Fruit fly (Drosophila melanogaster) whole organism, embryonic: ENCODE measurements around the gene St2.

Source experiments
- Ada2b ChIP-seq: fragments of 200-800 bp; sonication (Bioruptor generic); IDR thresholded peaks from 2 replicates; pipeline ENCODE4 v1.3.6; 2022; ENCODE audit warnings: missing biosample characterization, missing genetic modification characterization
- Aef1 ChIP-seq: fragments of 200-800 bp; sonication (Bioruptor generic); IDR thresholded peaks from 3 replicates; pipeline ENCODE4 v1.3.6; 2022; ENCODE audit warnings: missing biosample characterization, missing genetic modification characterization
- C15 ChIP-seq: fragments of 200-800 bp; sonication (Bioruptor generic); IDR thresholded peaks from 3 replicates; pipeline ENCODE4 v1.3.6; 2022; ENCODE audit warnings: missing biosample characterization, missing genetic modification characterization
- CG10565 ChIP-seq: fragments of 200-800 bp; sonication (Bioruptor generic); optimal IDR thresholded peaks from 3 replicates; lab custom pipeline; 2016; ENCODE audit warnings: missing biosample characterization, mild to moderate bottlenecking, missing genetic modification characterization
- CG10959 ChIP-seq: fragments of 200-800 bp; sonication (Bioruptor generic); IDR thresholded peaks from 2 replicates; pipeline ENCODE4 v1.3.6; 2022; ENCODE audit warnings: missing biosample characterization, missing genetic modification characterization
- CG12219 ChIP-seq: fragments of 200-800 bp; sonication (Bioruptor generic); optimal IDR thresholded peaks from 3 replicates; lab custom pipeline; 2018; ENCODE audit warnings: missing biosample characterization, mild to moderate bottlenecking, missing genetic modification characterization
- CG15514 ChIP-seq: fragments of 200-800 bp; sonication (Bioruptor generic); optimal IDR thresholded peaks from 3 replicates; lab custom pipeline; 2017; ENCODE audit warnings: missing biosample characterization, missing genetic modification characterization, mild to moderate bottlenecking, moderate library complexity, missing genetic modification reagents
- CG16863 ChIP-seq: fragments of 200-800 bp; sonication (Bioruptor generic); optimal IDR thresholded peaks from 3 replicates; lab custom pipeline; 2016; ENCODE audit warnings: missing biosample characterization, missing genetic modification characterization
- CG2712 ChIP-seq: fragments of 200-800 bp; optimal IDR thresholded peaks from 3 replicates; lab custom pipeline; 2019; ENCODE audit warnings: missing biosample characterization, mild to moderate bottlenecking, missing genetic modification characterization, moderate library complexity
- CG3065 ChIP-seq: fragments of 200-800 bp; sonication (Bioruptor generic); optimal IDR thresholded peaks from 2 replicates; lab custom pipeline; 2016; ENCODE audit warnings: missing biosample characterization, missing genetic modification characterization
- CG32767 ChIP-seq: fragments of 200-800 bp; sonication (Bioruptor generic); IDR thresholded peaks from 2 replicates; pipeline ENCODE4 v1.3.6; 2022; ENCODE audit warnings: missing biosample characterization, missing genetic modification characterization
- CG33557 ChIP-seq: fragments of 200-800 bp; sonication (Bioruptor generic); optimal IDR thresholded peaks from 2 replicates; lab custom pipeline; 2019; ENCODE audit warnings: missing biosample characterization, mild to moderate bottlenecking, missing genetic modification characterization, moderate library complexity
- CG3838 ChIP-seq: fragments of 200-800 bp; sonication (Bioruptor generic); optimal IDR thresholded peaks from 3 replicates; lab custom pipeline; 2016; ENCODE audit warnings: missing biosample characterization, missing genetic modification characterization
- CG42726 ChIP-seq: fragments of 200-800 bp; sonication (Bioruptor generic); IDR thresholded peaks from 2 replicates; pipeline ENCODE4 v1.3.6; 2022; ENCODE audit warnings: missing biosample characterization, missing genetic modification characterization; ENCODE audit not compliant: partially characterized antibody
- CG4424 ChIP-seq: fragments of 200-800 bp; sonication (Bioruptor generic); optimal IDR thresholded peaks from 3 replicates; lab custom pipeline; 2016; ENCODE audit warnings: missing biosample characterization, missing genetic modification characterization
- CG6175 ChIP-seq: fragments of 200-800 bp; sonication (Bioruptor generic); IDR thresholded peaks from 3 replicates; pipeline ENCODE4 v1.3.6; 2022; ENCODE audit warnings: missing biosample characterization, missing genetic modification characterization
- CG6254 ChIP-seq: fragments of 200-800 bp; sonication (Bioruptor generic); optimal IDR thresholded peaks from 3 replicates; lab custom pipeline; 2017; ENCODE audit warnings: mild to moderate bottlenecking, missing biosample characterization, missing genetic modification reagents, missing genetic modification characterization
- CG7556 ChIP-seq: fragments of 200-800 bp; sonication (Bioruptor generic); optimal IDR thresholded peaks from 2 replicates; lab custom pipeline; 2017; ENCODE audit warnings: missing biosample characterization, mild to moderate bottlenecking, missing genetic modification characterization
- CG9727 ChIP-seq: fragments of 200-800 bp; sonication (Bioruptor generic); optimal IDR thresholded peaks from 3 replicates; lab custom pipeline; 2017; ENCODE audit warnings: missing biosample characterization, mild to moderate bottlenecking, missing genetic modification characterization
- Dfd ChIP-seq, 2 experiments: fragments of >200 bp; optimal IDR thresholded peaks; 2 replicates each; lab custom pipeline; 2017; ENCODE audit warnings: missing biosample characterization in 2 of 2, missing genetic modification characterization in 2 of 2
- Dip3 ChIP-seq: fragments of 200-800 bp; sonication (Bioruptor generic); optimal IDR thresholded peaks from 3 replicates; lab custom pipeline; 2016; ENCODE audit warnings: missing biosample characterization, missing genetic modification characterization
- MTF-1 ChIP-seq: fragments of 200-800 bp; sonication (Bioruptor generic); optimal IDR thresholded peaks from 2 replicates; lab custom pipeline; 2018; ENCODE audit warnings: missing biosample characterization, mild to moderate bottlenecking, missing genetic modification characterization, borderline replicate concordance
- Rx ChIP-seq: fragments of 200-800 bp; sonication (Bioruptor generic); IDR thresholded peaks from 2 replicates; pipeline ENCODE4 v1.3.6; 2022; ENCODE audit warnings: missing biosample characterization, missing genetic modification characterization
- Vsx1 ChIP-seq: fragments of 200-800 bp; sonication (Bioruptor generic); optimal IDR thresholded peaks from 2 replicates; lab custom pipeline; 2017; ENCODE audit warnings: missing biosample characterization, mild to moderate bottlenecking, missing genetic modification characterization, missing genetic modification reagents
- ato ChIP-seq: fragments of 200-800 bp; sonication (Bioruptor generic); IDR thresholded peaks from 2 replicates; pipeline ENCODE4 v1.3.6; 2022; ENCODE audit warnings: missing biosample characterization, missing genetic modification characterization; ENCODE audit not compliant: partially characterized antibody
- br ChIP-seq: fragments of >200 bp; optimal IDR thresholded peaks from 2 replicates; lab custom pipeline; 2017
- dmrt11E ChIP-seq: fragments of 200-800 bp; sonication (Bioruptor generic); optimal IDR thresholded peaks from 3 replicates; lab custom pipeline; 2018; ENCODE audit warnings: missing biosample characterization, mild to moderate bottlenecking, missing genetic modification characterization, moderate library complexity
- esg ChIP-seq: fragments of 200-800 bp; sonication (Bioruptor generic); conservative IDR thresholded peaks from 2 replicates; pipeline ENCODE4 v1.3.6; 2022; ENCODE audit warnings: missing biosample characterization, missing genetic modification characterization
- gcm2 ChIP-seq: fragments of 200-800 bp; sonication (Bioruptor generic); optimal IDR thresholded peaks from 2 replicates; lab custom pipeline; 2016; ENCODE audit warnings: missing biosample characterization, missing genetic modification characterization
- gsb-n ChIP-seq: fragments of 200-800 bp; sonication (Bioruptor generic); optimal IDR thresholded peaks from 3 replicates; lab custom pipeline; 2018; ENCODE audit warnings: missing biosample characterization, mild to moderate bottlenecking, missing genetic modification characterization
- gt ChIP-seq: fragments of 200-800 bp; sonication (Bioruptor generic); IDR thresholded peaks from 2 replicates; pipeline ENCODE4 v1.3.6; 2022; ENCODE audit warnings: missing biosample characterization, missing genetic modification characterization
- hb ChIP-seq: fragments of 200-800 bp; sonication (Bioruptor generic); IDR thresholded peaks from 3 replicates; pipeline ENCODE4 v1.3.6; 2022; ENCODE audit warnings: missing biosample characterization, missing genetic modification characterization; ENCODE audit not compliant: partially characterized antibody
- hkb ChIP-seq, 2 experiments: fragments of 200-800 bp in 1 of 2; fragments of >200 bp in 1 of 2; sonication (Bioruptor generic) in 1 of 2; IDR thresholded peaks in 1 of 2; optimal IDR thresholded peaks in 1 of 2; 2 replicates each; pipeline versions ENCODE4 v1.3.6 to Lab custom; 2017 to 2022; ENCODE audit warnings: missing biosample characterization in 1 of 2, missing genetic modification characterization in 1 of 2
- jigr1 ChIP-seq: fragments of 200-800 bp; sonication (Bioruptor generic); IDR thresholded peaks from 3 replicates; pipeline ENCODE4 v1.3.6; 2022; ENCODE audit warnings: missing biosample characterization, missing genetic modification characterization
- kni ChIP-seq: fragments of 200-800 bp; sonication (Bioruptor generic); optimal IDR thresholded peaks from 3 replicates; lab custom pipeline; 2017; ENCODE audit warnings: mild to moderate bottlenecking, missing biosample characterization, missing genetic modification reagents, missing genetic modification characterization
- knrl ChIP-seq: fragments of 200-800 bp; sonication (Bioruptor generic); IDR thresholded peaks from 3 replicates; pipeline ENCODE4 v1.3.6; 2022; ENCODE audit warnings: missing biosample characterization, missing genetic modification characterization; ENCODE audit not compliant: partially characterized antibody
- lbe ChIP-seq: fragments of 200-800 bp; sonication (Bioruptor generic); optimal IDR thresholded peaks from 2 replicates; lab custom pipeline; 2016; ENCODE audit warnings: missing biosample characterization, mild to moderate bottlenecking, missing genetic modification characterization
- otp ChIP-seq: fragments of 200-800 bp; sonication (Bioruptor generic); IDR thresholded peaks from 3 replicates; pipeline ENCODE4, ENCODE4 v1.3.6; 2022; ENCODE audit warnings: missing biosample characterization, missing genetic modification characterization
- pan ChIP-seq, 4 experiments: fragments of >200 bp in 3 of 4; fragments of 200-800 bp in 1 of 4; sonication (Bioruptor generic) in 1 of 4; optimal IDR thresholded peaks in 3 of 4; IDR thresholded peaks in 1 of 4; 2 replicates each; pipeline versions ENCODE4 v1.3.6 to Lab custom; 2017 to 2022; ENCODE audit warnings: missing biosample characterization in 2 of 4, missing genetic modification characterization in 2 of 4, mixed read lengths in 1 of 4
- pzg ChIP-seq: fragments of 200-800 bp; sonication (Bioruptor generic); optimal IDR thresholded peaks from 3 replicates; lab custom pipeline; 2018; ENCODE audit warnings: missing biosample characterization, mild to moderate bottlenecking, missing genetic modification characterization, moderate library complexity
- salm ChIP-seq: fragments of 200-800 bp; sonication (Bioruptor generic); optimal IDR thresholded peaks from 2 replicates; lab custom pipeline; 2018; ENCODE audit warnings: missing biosample characterization, mild to moderate bottlenecking, missing genetic modification characterization
- shn ChIP-seq: fragments of 200-800 bp; sonication (Bioruptor generic); optimal IDR thresholded peaks from 3 replicates; lab custom pipeline; 2016; ENCODE audit warnings: missing biosample characterization, missing genetic modification characterization
- slp2 ChIP-seq: fragments of 200-800 bp; sonication (Bioruptor generic); optimal IDR thresholded peaks from 2 replicates; lab custom pipeline; 2016; ENCODE audit warnings: missing biosample characterization, missing genetic modification characterization
- trh ChIP-seq: fragments of 200-800 bp; sonication (Bioruptor generic); optimal IDR thresholded peaks from 2 replicates; lab custom pipeline; 2016; ENCODE audit warnings: missing biosample characterization, missing genetic modification characterization
- twi ChIP-seq: fragments of 200-800 bp; optimal IDR thresholded peaks from 2 replicates; lab custom pipeline; 2019; ENCODE audit warnings: missing biosample characterization, mild to moderate bottlenecking, missing genetic modification characterization, moderate library complexity
- unc-4 ChIP-seq: fragments of 200-800 bp; sonication (Bioruptor generic); IDR thresholded peaks from 2 replicates; pipeline ENCODE4 v1.3.6; 2022; ENCODE audit warnings: missing biosample characterization, missing genetic modification characterization; ENCODE audit not compliant: partially characterized antibody
- vfl ChIP-seq: fragments of 200-800 bp; sonication (Bioruptor generic); optimal IDR thresholded peaks from 2 replicates; lab custom pipeline; 2016; ENCODE audit warnings: missing biosample characterization, missing genetic modification characterization
- vnd ChIP-seq: fragments of 200-800 bp; sonication (Bioruptor generic); IDR thresholded peaks from 3 replicates; pipeline ENCODE4 v1.3.6; 2022; ENCODE audit warnings: missing biosample characterization, missing genetic modification characterization; ENCODE audit not compliant: partially characterized antibody

St2 gene

dm6 chr3R:9246879-9247621, 4.6 kb upstream of the St2 start (continued):
- no peak for TF ChIP-seq ato
- TF ChIP-seq pan (optimal IDR thresholded peaks at IDR 0.05; lab: Kevin White, UChicago) = no peak
- TF ChIP-seq pan (GFP tag; optimal IDR thresholded peaks at IDR 0.05 in 1 of 2, IDR thresholded peaks at IDR 0.05 in 1 of 2) = peak in 1 of 2 experiments; percentile 18
- no peak for TF ChIP-seq CG3065 (GFP tag; lab: Kevin White, UChicago)
- no peak for TF ChIP-seq unc-4
- TF ChIP-seq CG6254 = peak; percentile 78
- peak; percentile 69 for TF ChIP-seq lbe (GFP tag; lab: Kevin White, UChicago)
- TF ChIP-seq Rx (GFP tag; lab: Robert Waterston, UW) = 0 out of 2 replicates have a peak, but pooled peaks have one; percentile 47
- TF ChIP-seq vnd (GFP tag; lab: Robert Waterston, UW) = no peak
- TF ChIP-seq otp = no peak
- TF ChIP-seq CG7556 (GFP tag; lab: Kevin White, UChicago) = peak; percentile 62
- TF ChIP-seq esg (GFP tag; lab: Robert Waterston, UW) = peak; percentile 52; the same call in 1 of the 2 replicates
- TF ChIP-seq gt = no peak
- TF ChIP-seq trh = no peak
- no peak for TF ChIP-seq knrl
- peak; percentile 67 for TF ChIP-seq CG4424 (GFP tag; lab: Kevin White, UChicago)
- peak; percentile 2 for TF ChIP-seq shn
- TF ChIP-seq dmrt11E (tag; lab: Kevin White, UChicago) = peak; percentile 68
- no peak for TF ChIP-seq hkb (optimal IDR thresholded peaks at IDR 0.05; lab: Kevin White, UChicago)
- TF ChIP-seq hkb (GFP tag; IDR thresholded peaks at IDR 0.05; lab: Robert Waterston, UW) = peak; percentile 61; the same call in 1 of the 2 replicates
- peak; percentile 21 for TF ChIP-seq slp2
- TF ChIP-seq CG6175 = no peak
- TF ChIP-seq Dip3 (GFP tag; lab: Kevin White, UChicago) = peak; percentile 13
- TF ChIP-seq Vsx1 (GFP tag; lab: Kevin White, UChicago) = no peak
- TF ChIP-seq twi = peak; percentile 21
- peak; percentile 80 for TF ChIP-seq CG33557 (GFP tag; lab: Kevin White, UChicago)
- peak; percentile 14 for TF ChIP-seq MTF-1 (GFP tag; lab: Kevin White, UChicago)
- TF ChIP-seq jigr1 (GFP tag; lab: Robert Waterston, UW) = no peak
- peak; percentile 85 for TF ChIP-seq gsb-n
- no peak for TF ChIP-seq CG3838 (GFP tag; lab: Kevin White, UChicago)
- TF ChIP-seq CG42726 (GFP tag; lab: Robert Waterston, UW) = no peak
- no peak for TF ChIP-seq Dfd (GFP tag; optimal IDR thresholded peaks at IDR 0.05; lab: Kevin White, UChicago)
- TF ChIP-seq salm (tag; lab: Kevin White, UChicago) = peak; percentile 51
- peak; percentile 63; the same call in 1 of the 2 replicates for TF ChIP-seq CG32767 (GFP tag; lab: Robert Waterston, UW)
- TF ChIP-seq CG15514 = no peak
- no peak for TF ChIP-seq pzg
- peak; percentile 17 for TF ChIP-seq vfl
- TF ChIP-seq CG12219 (GFP tag; lab: Kevin White, UChicago) = peak; percentile 67
- TF ChIP-seq CG2712 (tag; lab: Kevin White, UChicago) = peak; percentile 86
- peak; percentile 86 for TF ChIP-seq kni
- TF ChIP-seq C15 (GFP tag; lab: Robert Waterston, UW) = no peak
- no peak for TF ChIP-seq hb (GFP tag; lab: Robert Waterston, UW)
- no peak; the same call in 2 of the 3 replicates for TF ChIP-seq Aef1 (GFP tag; lab: Robert Waterston, UW)
- peak; percentile 52; the same call in 1 of the 2 replicates for TF ChIP-seq Ada2b
- TF ChIP-seq CG16863 (GFP tag; lab: Kevin White, UChicago) = peak; percentile 51
- no peak for TF ChIP-seq br
- no peak for TF ChIP-seq gcm2
- peak; percentile 59 for TF ChIP-seq CG9727 (GFP tag; lab: Kevin White, UChicago)
- no peak for TF ChIP-seq CG10959 (GFP tag; lab: Robert Waterston, UW)
- TF ChIP-seq CG10565 = no peak
